Fruit fly (Drosophila melanogaster): ENCODE data around the gene CG7083.
A peak's percentile ranks its signal among the peaks of the same experiment; 100 is the strongest.

Gene CG7083

DNA sequence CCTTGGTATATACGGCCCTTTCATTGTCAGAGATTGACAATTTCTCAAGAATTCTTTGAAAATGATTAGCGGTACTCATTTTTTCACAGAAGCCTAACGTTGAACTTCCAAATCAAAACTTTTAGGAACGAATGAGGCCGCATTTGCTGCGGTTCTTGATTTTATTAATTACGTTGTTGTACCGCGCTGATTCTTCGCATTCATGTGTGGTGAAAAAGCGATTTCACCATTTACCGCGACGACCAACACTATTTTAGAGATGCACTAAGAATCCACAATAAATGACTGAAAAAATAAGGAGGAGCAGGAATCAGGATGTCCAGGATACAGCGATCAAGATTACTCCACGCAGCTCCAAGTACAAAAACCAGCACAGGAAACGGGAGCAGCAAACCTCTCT is 36.7 kb upstream of the CG7083 start, which contains the start of the genes CG7194 and Sbp2 (continued):
- TF ChIP-seq Sry-δ (GFP tag; optimal IDR thresholded peaks at IDR 0.05), result peak; percentile 64
- no peak for TF ChIP-seq CoRest (tag; optimal IDR thresholded peaks at IDR 0.05)
- TF ChIP-seq sr (GFP tag; IDR thresholded peaks at IDR 0.05), result no peak
- peak; percentile 47 for TF ChIP-seq MESR4 (GFP tag; optimal IDR thresholded peaks at IDR 0.05)
- TF ChIP-seq CG13287 (GFP tag; IDR thresholded peaks at IDR 0.05; ENCODE audit: partially characterized antibody), result 0 out of 2 replicates have a peak, but pooled peaks have one; percentile 17
- TF ChIP-seq eyg (GFP tag; optimal IDR thresholded peaks at IDR 0.05), result no peak
- no peak for TF ChIP-seq CG14441 (GFP tag; IDR thresholded peaks at IDR 0.05)
- TF ChIP-seq CG9817 (tag; optimal IDR thresholded peaks at IDR 0.05), result no peak
- no peak for TF ChIP-seq HmgZ (tag; optimal IDR thresholded peaks at IDR 0.05)
- TF ChIP-seq zen2 (GFP tag; IDR thresholded peaks at IDR 0.05; ENCODE audit: partially characterized antibody), result no peak
- TF ChIP-seq CG8924 (tag; optimal IDR thresholded peaks at IDR 0.05), result no peak
- no peak for TF ChIP-seq danr (GFP tag; IDR thresholded peaks at IDR 0.05)
- no peak for TF ChIP-seq sens-2 (GFP tag; IDR thresholded peaks at IDR 0.05)
- TF ChIP-seq p53 (GFP tag; optimal IDR thresholded peaks at IDR 0.05), result no peak
- no peak for TF ChIP-seq Myb (GFP tag; optimal IDR thresholded peaks at IDR 0.05)
- no peak for TF ChIP-seq ems (GFP tag; optimal IDR thresholded peaks at IDR 0.05)
- peak; percentile 53 for TF ChIP-seq Dp (GFP tag; optimal IDR thresholded peaks at IDR 0.05)
- TF ChIP-seq Fer3 (tag; optimal IDR thresholded peaks at IDR 0.05), result no peak
- no peak for TF ChIP-seq CG10274 (GFP tag; optimal IDR thresholded peaks at IDR 0.05)
- TF ChIP-seq CG10565 (GFP tag; optimal IDR thresholded peaks at IDR 0.05), result no peak
- peak; percentile 69 for TF ChIP-seq E2f2 (GFP tag; IDR thresholded peaks at IDR 0.05)
- no peak for TF ChIP-seq CG6175 (GFP tag; IDR thresholded peaks at IDR 0.05)
- no peak for TF ChIP-seq CG5180 (GFP tag; optimal IDR thresholded peaks at IDR 0.05)

DNA sequence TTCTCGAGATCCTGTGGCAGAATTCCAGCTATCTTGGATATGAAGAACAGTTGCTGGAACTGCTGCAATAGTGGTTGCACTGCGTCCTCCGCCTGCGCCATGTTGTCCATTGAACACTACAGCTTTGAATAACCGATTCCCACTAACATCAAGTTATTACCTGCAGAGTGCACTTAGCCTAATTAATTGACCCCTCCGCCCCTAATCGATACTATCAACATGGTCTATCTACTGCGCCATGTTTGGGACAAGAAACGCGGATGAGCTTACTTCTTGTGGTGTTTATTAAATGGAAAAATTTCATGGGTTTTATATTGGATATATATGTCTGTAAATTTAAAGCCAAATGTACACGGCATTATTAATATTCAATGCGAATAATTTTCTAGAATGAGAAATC is 33.7 kb upstream of the CG7083 start, which contains the start of gene Gr66a:
Gene Gr66a, minus strand, starts transcription at position 101 of the 400 bp plus-strand sequence.
- TF ChIP-seq CG12299 (tag; optimal IDR thresholded peaks at IDR 0.05) (no peak), Camta (GFP tag; optimal IDR thresholded peaks at IDR 0.05) (no peak)

DNA sequence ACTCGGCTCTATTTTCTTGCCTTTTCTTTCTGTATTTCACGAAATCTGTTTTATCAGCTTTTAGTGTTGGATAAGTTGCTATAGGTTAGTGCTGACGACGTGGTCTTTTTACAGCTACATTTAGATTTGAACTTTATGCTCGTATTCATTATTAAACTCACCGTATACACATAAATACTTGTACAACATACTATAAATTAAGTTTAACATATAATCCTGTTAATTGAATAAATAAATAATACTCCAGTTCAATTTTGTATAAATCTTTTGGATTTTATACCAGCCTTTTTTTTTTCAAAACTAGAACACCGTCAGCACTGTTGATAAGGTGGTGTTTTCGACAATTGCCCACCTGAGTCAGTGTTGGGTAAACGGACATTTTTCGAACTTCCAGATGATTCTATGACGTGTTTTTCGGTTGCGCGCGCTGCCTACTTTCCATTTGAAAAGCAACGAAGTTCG is 31.7 kb upstream of the CG7083 start, which contains the start of gene BI-1:
Gene BI-1, minus strand, starts transcription at position 51 of the 462 bp plus-strand sequence.
- TF ChIP-seq Scr (GFP tag; IDR thresholded peaks at IDR 0.05; ENCODE audit: partially characterized antibody) (no peak), CG16815 (GFP tag; optimal IDR thresholded peaks at IDR 0.05) (peak; percentile 23), Sox100B (GFP tag; optimal IDR thresholded peaks at IDR 0.05) (peak; percentile 79), fd64A (GFP tag; optimal IDR thresholded peaks at IDR 0.05) (no peak), CG10431 (GFP tag; optimal IDR thresholded peaks at IDR 0.05) (peak; percentile 2), Atf-2 (GFP tag; optimal IDR thresholded peaks at IDR 0.05) (no peak), Atf3 (GFP tag; optimal IDR thresholded peaks at IDR 0.05) (no peak), jing (GFP tag; optimal IDR thresholded peaks at IDR 0.05) (no peak), Side (GFP tag; optimal IDR thresholded peaks at IDR 0.05) (no peak), shn (GFP tag; optimal IDR thresholded peaks at IDR 0.05) (no peak), tio (GFP tag; optimal IDR thresholded peaks at IDR 0.05) (no peak), nau (GFP tag; optimal IDR thresholded peaks at IDR 0.05) (no peak), Gsc (GFP tag; IDR thresholded peaks at IDR 0.05) (no peak), CG14441 (GFP tag; IDR thresholded peaks at IDR 0.05) (no peak), C15 (GFP tag; IDR thresholded peaks at IDR 0.05) (no peak), stwl (tag; optimal IDR thresholded peaks at IDR 0.05) (peak; percentile 76), CG2120 (GFP tag; optimal IDR thresholded peaks at IDR 0.05) (peak; percentile 76), tin (GFP tag; optimal IDR thresholded peaks at IDR 0.05) (peak; percentile 69), Antp (GFP tag; optimal IDR thresholded peaks at IDR 0.05) (peak; percentile 43), klu (GFP tag; IDR thresholded peaks at IDR 0.05) (peak; percentile 62; the same call in 1 of the 2 replicates), CG12219 (GFP tag; optimal IDR thresholded peaks at IDR 0.05) (no peak), CG12659 (GFP tag; optimal IDR thresholded peaks at IDR 0.05) (peak; percentile 80), Xbp1 (GFP tag; optimal IDR thresholded peaks at IDR 0.05) (peak; percentile 89), CG13424 (tag; optimal IDR thresholded peaks at IDR 0.05) (peak; percentile 70), pros (GFP tag; optimal IDR thresholded peaks at IDR 0.05) (no peak)

Data from whole organism, embryonic.